Worm (Caenorhabditis elegans) whole organism, young adult: ENCODE results near the gene C56E10.3.

Source experiments
- B0035.1 ChIP-seq: sonication (generic microtip); optimal IDR thresholded peaks from 2 replicates; lab custom pipeline; 2016; ENCODE audit warnings: missing genetic modification characterization, mild to moderate bottlenecking, missing compliant biosample characterization, missing genotype, missing genetic modification reagents
- F22D6.2 ChIP-seq: sonication (generic microtip); optimal IDR thresholded peaks from 2 replicates; lab custom pipeline; 2016; ENCODE audit warnings: mild to moderate bottlenecking, missing genetic modification characterization, missing compliant biosample characterization
- F55B11.4 ChIP-seq: sonication (generic microtip); optimal IDR thresholded peaks from 2 replicates; lab custom pipeline; 2016; ENCODE audit warnings: missing compliant biosample characterization, missing genetic modification characterization, borderline replicate concordance; ENCODE audit not compliant: insufficient read depth
- Y53F4B.3 ChIP-seq: fragments of 200-800 bp; sonication (Bioruptor generic); IDR thresholded peaks from 2 replicates; pipeline ENCODE4 v1.3.6; 2022; ENCODE audit warnings: missing genetic modification reagents, missing genetic modification characterization, missing compliant biosample characterization
- ama-1 ChIP-seq, 3 experiments: fragments of 150-350 bp in 1 of 3; sonication (generic microtip) in 2 of 3; optimal IDR thresholded peaks; 2 replicates each; lab custom pipeline; 2014 to 2018; ENCODE audit warnings: missing biosample characterization in 2 of 3, missing genetic modification characterization in 2 of 3, missing genetic modification reagents in 2 of 3
- athp-1 ChIP-seq: sonication (generic microtip); optimal IDR thresholded peaks from 2 replicates; lab custom pipeline; 2017; ENCODE audit warnings: mild to moderate bottlenecking, missing genetic modification characterization, missing compliant biosample characterization
- cebp-2 ChIP-seq: fragments of 200-800 bp; sonication (Bioruptor generic); IDR thresholded peaks from 2 replicates; pipeline ENCODE4 v1.3.6; 2022; ENCODE audit warnings: missing genetic modification characterization, missing compliant biosample characterization
- die-1 ChIP-seq: sonication (generic microtip); optimal IDR thresholded peaks from 2 replicates; lab custom pipeline; 2016; ENCODE audit warnings: missing genotype, mild to moderate bottlenecking, missing genetic modification characterization, missing compliant biosample characterization
- let-526 ChIP-seq: fragments of 200-800 bp; sonication (Bioruptor generic); IDR thresholded peaks from 2 replicates; pipeline ENCODE4 v1.3.6; 2022; ENCODE audit warnings: missing genetic modification reagents, missing genetic modification characterization, missing compliant biosample characterization
- lsl-1 ChIP-seq: fragments of 200-800 bp; sonication (Bioruptor generic); optimal IDR thresholded peaks from 2 replicates; lab custom pipeline; 2018; ENCODE audit warnings: mild to moderate bottlenecking, missing genetic modification characterization, moderate library complexity, missing compliant biosample characterization
- mxl-1 ChIP-seq: sonication (generic microtip); optimal IDR thresholded peaks from 2 replicates; lab custom pipeline; 2016; ENCODE audit warnings: missing genetic modification characterization, missing compliant biosample characterization
- sptf-2 ChIP-seq: fragments of 200-800 bp; sonication (Bioruptor generic); optimal IDR thresholded peaks from 2 replicates; lab custom pipeline; 2018; ENCODE audit warnings: mild to moderate bottlenecking, missing genetic modification characterization, missing compliant biosample characterization
- unc-130 ChIP-seq: sonication (generic microtip); optimal IDR thresholded peaks from 2 replicates; lab custom pipeline; 2016; ENCODE audit warnings: missing genetic modification reagents, missing genetic modification characterization, missing compliant biosample characterization

DNA sequence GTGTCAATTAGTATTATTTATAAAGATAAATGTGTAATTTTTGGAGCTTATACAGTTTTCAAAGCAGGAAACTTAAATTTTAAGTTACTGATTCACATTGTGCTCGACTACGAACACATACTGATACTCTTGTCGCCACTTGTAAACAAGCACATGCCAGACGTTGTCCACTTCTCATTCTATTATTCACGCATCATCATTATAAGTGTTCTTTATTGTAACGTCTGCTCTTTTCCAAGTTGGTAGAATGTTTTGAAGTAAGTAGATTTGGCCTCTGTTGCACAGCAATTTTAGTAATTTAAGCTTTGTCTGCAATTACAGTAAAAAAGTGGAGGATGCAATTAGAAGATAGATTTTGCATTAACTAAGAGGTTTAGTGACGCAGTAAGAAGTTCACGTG lies 47.4 kb downstream of the C56E10.3 start:
- TF ChIP-seq die-1 (tag; lab: Kevin White, UChicago) (no peak), lsl-1 (no peak), Y53F4B.3 (GFP tag; lab: Robert Waterston, UW) (no peak), cebp-2 (no peak), mxl-1 (tag; lab: Kevin White, UChicago) (no peak), unc-130 (GFP tag; lab: Kevin White, UChicago) (no peak), F55B11.4 (tag; lab: Kevin White, UChicago) (no peak), let-526 (GFP tag; lab: Robert Waterston, UW) (no peak), athp-1 (tag; lab: Kevin White, UChicago) (no peak), B0035.1 (tag; lab: Kevin White, UChicago) (no peak), F22D6.2 (no peak), sptf-2 (GFP tag; lab: Kevin White, UChicago) (no peak), ama-1 (optimal IDR thresholded peaks at IDR 0.05; lab: Kevin White, UChicago) (no peak), ama-1 (GFP tag; optimal IDR thresholded peaks at IDR 0.05; lab: Kevin White, UChicago) (no peak)
